Fruit fly (Drosophila melanogaster) Kc167 (cell line): ENCODE results near the gene CG9098.

Source experiments
- Myc ChIP-seq: fragments of >200 bp; optimal IDR thresholded peaks from 2 replicates; lab custom pipeline; 2017; ENCODE audit warnings: missing external identifiers
- Sin3A ChIP-seq: fragments of >200 bp; optimal IDR thresholded peaks from 2 replicates; lab custom pipeline; 2018; ENCODE audit warnings: missing external identifiers
- h ChIP-seq: fragments of >200 bp; optimal IDR thresholded peaks from 3 replicates; lab custom pipeline; 2018; ENCODE audit warnings: missing external identifiers
- insv ChIP-seq: fragments of >200 bp; optimal IDR thresholded peaks from 3 replicates; lab custom pipeline; 2018; ENCODE audit warnings: missing external identifiers
- psq ChIP-seq: fragments of >200 bp; optimal IDR thresholded peaks from 2 replicates; lab custom pipeline; 2017; ENCODE audit warnings: missing external identifiers
- ttk ChIP-seq: sonication (Bioruptor generic); optimal IDR thresholded peaks from 2 replicates; lab custom pipeline; 2017; ENCODE audit warnings: missing external identifiers

CG9098 gene

DNA sequence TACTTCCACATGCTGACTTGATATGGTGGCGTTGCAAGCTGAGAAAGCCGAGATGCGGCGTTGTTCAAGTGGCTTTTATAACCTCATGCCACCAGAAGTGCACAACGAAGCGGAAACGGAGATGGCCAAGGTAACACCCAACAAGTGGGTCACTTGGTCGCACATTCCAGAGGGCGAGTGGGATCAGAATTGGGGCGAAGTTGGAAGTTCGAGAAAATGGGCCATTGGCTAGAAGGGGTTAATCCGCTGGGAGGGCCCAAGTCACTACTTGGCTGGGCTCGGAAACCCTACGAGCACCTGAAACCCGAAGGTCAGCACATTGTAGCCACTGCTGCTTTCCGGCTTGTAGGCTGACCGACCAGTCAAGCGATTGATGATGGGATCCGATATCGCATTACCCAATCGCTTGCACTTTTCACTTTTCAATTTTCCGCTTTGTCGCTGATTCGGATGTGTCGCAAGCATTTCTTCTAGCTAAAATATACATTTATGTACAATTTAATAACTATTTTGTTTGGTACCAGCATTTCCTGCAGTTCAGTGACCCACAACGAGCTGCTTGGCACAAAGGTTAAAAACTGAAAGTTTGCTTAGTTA is 53.5 kb downstream of the CG9098 start, which contains the start of gene Vm26Ac:
Gene Vm26Ac, minus strand, starts transcription at position 51 of the 597 bp plus-strand sequence.
- no peak for TF ChIP-seq Myc (lab: Kevin White, UChicago)
- TF ChIP-seq ttk (lab: Kevin White, UChicago) = no peak
- no peak for TF ChIP-seq Sin3A
- no peak for TF ChIP-seq psq (lab: Kevin White, UChicago)
- no peak for TF ChIP-seq insv (lab: Kevin White, UChicago)
- TF ChIP-seq h = no peak
